Worm (Caenorhabditis elegans) whole organism, young adult: ENCODE results near the gene dyf-19.
A peak's percentile ranks its signal among the peaks of the same experiment; 100 is the strongest.

ENCODE experiments used
- B0019.2 ChIP-seq: fragments of 200-800 bp; sonication (Bioruptor generic); conservative IDR thresholded peaks from 2 replicates; pipeline ENCODE4 v1.3.6; 2022; ENCODE audit warnings: missing genetic modification reagents, missing genetic modification characterization, missing compliant biosample characterization
- D2030.7 ChIP-seq: fragments of 200-800 bp; sonication (Bioruptor generic); IDR thresholded peaks from 2 replicates; pipeline ENCODE4 v1.3.6; 2022; ENCODE audit warnings: missing genetic modification reagents, missing genetic modification characterization, missing compliant biosample characterization
- F33H1.4 ChIP-seq: fragments of 200-800 bp; sonication (Bioruptor generic); IDR thresholded peaks from 2 replicates; pipeline ENCODE4 v1.3.6; 2022; ENCODE audit warnings: missing genetic modification reagents, missing genetic modification characterization, missing compliant biosample characterization
- F37B4.10 ChIP-seq: fragments of 200-800 bp; sonication (Bioruptor generic); IDR thresholded peaks from 2 replicates; pipeline ENCODE4 v1.3.6; 2022; ENCODE audit warnings: missing genetic modification characterization, missing compliant biosample characterization
- F49E8.2 ChIP-seq: sonication (generic microtip); optimal IDR thresholded peaks from 3 replicates; lab custom pipeline; 2017; ENCODE audit warnings: missing genetic modification characterization, mild to moderate bottlenecking, missing compliant biosample characterization, antibody characterized with exemption, moderate library complexity; ENCODE audit not compliant: insufficient read depth
- K11D2.4 ChIP-seq: fragments of 200-800 bp; sonication (Bioruptor generic); IDR thresholded peaks from 2 replicates; pipeline ENCODE4 v1.3.6; 2022; ENCODE audit warnings: missing genetic modification reagents, missing genetic modification characterization, missing compliant biosample characterization
- T26A5.8 ChIP-seq: sonication (generic microtip); optimal IDR thresholded peaks from 2 replicates; lab custom pipeline; 2016; ENCODE audit warnings: missing genetic modification characterization, missing compliant biosample characterization
- Y53G8AR.9 ChIP-seq: fragments of 200-800 bp; sonication (Bioruptor generic); conservative IDR thresholded peaks from 2 replicates; pipeline ENCODE4 v1.3.6; 2022; ENCODE audit warnings: missing genetic modification reagents, missing genetic modification characterization, missing compliant biosample characterization
- cebp-1 ChIP-seq, 2 experiments: fragments of 200-800 bp in 1 of 2; sonication (Bioruptor generic) in 1 of 2; sonication (generic microtip) in 1 of 2; IDR thresholded peaks in 1 of 2; optimal IDR thresholded peaks in 1 of 2; 2 replicates each; pipeline versions ENCODE4 v1.3.6 to Lab custom; 2017 to 2022; ENCODE audit warnings: missing compliant biosample characterization in 2 of 2, missing genetic modification characterization in 2 of 2, mild to moderate bottlenecking in 1 of 2, missing genetic modification reagents in 1 of 2, moderate library complexity in 1 of 2
- ceh-91 ChIP-seq: fragments of 200-800 bp; sonication (Bioruptor generic); IDR thresholded peaks from 2 replicates; pipeline ENCODE4 v1.3.6; 2022; ENCODE audit warnings: missing genetic modification reagents, missing genetic modification characterization, missing compliant biosample characterization
- dox-1 ChIP-seq: fragments of 200-800 bp; sonication (Bioruptor generic); IDR thresholded peaks from 2 replicates; pipeline ENCODE4 v1.3.6; 2022; ENCODE audit warnings: missing genetic modification reagents, missing genetic modification characterization, missing compliant biosample characterization
- dpl-1 ChIP-seq: fragments of 150-350 bp; optimal IDR thresholded peaks from 2 replicates; lab custom pipeline; 2014; ENCODE audit warnings: missing biosample characterization, missing genetic modification reagents, missing genetic modification characterization
- efl-1 ChIP-seq: fragments of 150-350 bp; optimal IDR thresholded peaks from 2 replicates; lab custom pipeline; 2014; ENCODE audit warnings: missing biosample characterization, missing genetic modification reagents, missing genetic modification characterization
- hmg-1.2 ChIP-seq: fragments of 200-800 bp; sonication (Bioruptor generic); IDR thresholded peaks from 2 replicates; pipeline ENCODE4 v1.3.6; 2022; ENCODE audit warnings: missing genetic modification reagents, missing genetic modification characterization, missing compliant biosample characterization
- lin-54 ChIP-seq: fragments of 200-800 bp; sonication (Bioruptor generic); optimal IDR thresholded peaks from 2 replicates; lab custom pipeline; 2018; ENCODE audit warnings: mild to moderate bottlenecking, missing genetic modification characterization, missing compliant biosample characterization
- lsl-1 ChIP-seq: fragments of 200-800 bp; sonication (Bioruptor generic); optimal IDR thresholded peaks from 2 replicates; lab custom pipeline; 2018; ENCODE audit warnings: mild to moderate bottlenecking, missing genetic modification characterization, moderate library complexity, missing compliant biosample characterization
- madf-6 ChIP-seq: fragments of 200-800 bp; sonication (Bioruptor generic); IDR thresholded peaks from 2 replicates; pipeline ENCODE4 v1.3.6; 2022; ENCODE audit warnings: missing genetic modification reagents, missing genetic modification characterization, missing compliant biosample characterization
- madf-8 ChIP-seq: fragments of 200-800 bp; sonication (Bioruptor generic); conservative IDR thresholded peaks from 2 replicates; pipeline ENCODE4 v1.3.6; 2022; ENCODE audit warnings: missing genetic modification reagents, missing genetic modification characterization, missing compliant biosample characterization
- mes-4 ChIP-seq: sonication (generic microtip); optimal IDR thresholded peaks from 2 replicates; lab custom pipeline; 2016; ENCODE audit warnings: missing genotype, missing genetic modification characterization, missing compliant biosample characterization
- nhr-80 ChIP-seq: sonication (generic microtip); optimal IDR thresholded peaks from 2 replicates; lab custom pipeline; 2016; ENCODE audit warnings: missing genetic modification characterization, missing compliant biosample characterization
- rcor-1 ChIP-seq: fragments of 200-800 bp; sonication (Bioruptor generic); IDR thresholded peaks from 2 replicates; pipeline ENCODE4 v1.3.6; 2022; ENCODE audit warnings: missing genetic modification reagents, missing genetic modification characterization, missing compliant biosample characterization
- snpc-1.1 ChIP-seq: sonication (generic microtip); optimal IDR thresholded peaks from 2 replicates; lab custom pipeline; 2017; ENCODE audit warnings: missing genetic modification characterization, mild to moderate bottlenecking, missing compliant biosample characterization, antibody characterized with exemption, moderate library complexity, missing genotype, missing genetic modification reagents; ENCODE audit not compliant: insufficient read depth
- snpc-1.3 ChIP-seq: sonication (generic microtip); optimal IDR thresholded peaks from 2 replicates; lab custom pipeline; 2017; ENCODE audit warnings: missing genetic modification characterization, mild to moderate bottlenecking, missing compliant biosample characterization, antibody characterized with exemption, moderate library complexity, missing genotype, missing genetic modification reagents; ENCODE audit not compliant: insufficient read depth
- snpc-3.4 ChIP-seq: sonication (generic microtip); optimal IDR thresholded peaks from 2 replicates; lab custom pipeline; 2017; ENCODE audit warnings: missing genetic modification characterization, mild to moderate bottlenecking, missing compliant biosample characterization, antibody characterized with exemption, moderate library complexity, missing genotype, missing genetic modification reagents
- tbx-9 ChIP-seq: sonication (generic microtip); optimal IDR thresholded peaks from 2 replicates; lab custom pipeline; 2016; ENCODE audit warnings: borderline replicate concordance, missing genetic modification characterization, inconsistent platforms, missing compliant biosample characterization
- xnd-1 ChIP-seq: sonication (generic microtip); optimal IDR thresholded peaks from 2 replicates; lab custom pipeline; 2016; ENCODE audit warnings: missing genotype, missing genetic modification reagents, missing genetic modification characterization, missing compliant biosample characterization
- zim-3 ChIP-seq: sonication (generic microtip); optimal IDR thresholded peaks from 2 replicates; lab custom pipeline; 2017; ENCODE audit warnings: mild to moderate bottlenecking, missing genetic modification characterization, moderate library complexity, missing compliant biosample characterization
- ztf-22 ChIP-seq: fragments of 200-800 bp; sonication (Bioruptor generic); optimal IDR thresholded peaks from 2 replicates; lab custom pipeline; 2018; ENCODE audit warnings: mild to moderate bottlenecking, missing genetic modification characterization, moderate library complexity, missing compliant biosample characterization

dyf-19 gene

DNA sequence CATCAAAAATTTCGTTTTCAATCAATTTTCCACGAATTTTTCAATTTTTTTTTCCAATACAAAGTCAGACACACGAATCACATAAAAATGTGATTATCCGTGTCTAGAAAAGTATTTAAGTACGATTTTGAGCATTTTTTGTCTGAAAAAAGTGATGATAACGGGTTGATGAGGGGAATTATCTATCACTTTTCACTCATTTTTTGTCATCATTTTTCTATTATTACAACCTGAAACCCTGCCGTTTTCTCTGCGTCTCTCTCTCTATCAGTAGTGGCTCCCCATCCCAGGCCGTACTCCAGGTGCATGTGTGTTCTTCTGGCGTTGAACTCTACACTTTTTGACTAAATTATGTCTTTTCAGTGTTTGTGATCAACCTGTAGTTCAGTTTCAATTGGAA is 47.5 kb downstream of the dyf-19 start:
- no peak for TF ChIP-seq zim-3 (tag; lab: Kevin White, UChicago)
- TF ChIP-seq ztf-22 (GFP tag; lab: Kevin White, UChicago): no peak
- TF ChIP-seq D2030.7: no peak
- TF ChIP-seq nhr-80 (tag; lab: Kevin White, UChicago): peak; percentile 86
- TF ChIP-seq cebp-1 (GFP tag; IDR thresholded peaks at IDR 0.05; lab: Robert Waterston, UW): no peak
- TF ChIP-seq cebp-1 (tag; optimal IDR thresholded peaks at IDR 0.05; lab: Kevin White, UChicago): peak; percentile 83
- TF ChIP-seq T26A5.8: no peak

DNA sequence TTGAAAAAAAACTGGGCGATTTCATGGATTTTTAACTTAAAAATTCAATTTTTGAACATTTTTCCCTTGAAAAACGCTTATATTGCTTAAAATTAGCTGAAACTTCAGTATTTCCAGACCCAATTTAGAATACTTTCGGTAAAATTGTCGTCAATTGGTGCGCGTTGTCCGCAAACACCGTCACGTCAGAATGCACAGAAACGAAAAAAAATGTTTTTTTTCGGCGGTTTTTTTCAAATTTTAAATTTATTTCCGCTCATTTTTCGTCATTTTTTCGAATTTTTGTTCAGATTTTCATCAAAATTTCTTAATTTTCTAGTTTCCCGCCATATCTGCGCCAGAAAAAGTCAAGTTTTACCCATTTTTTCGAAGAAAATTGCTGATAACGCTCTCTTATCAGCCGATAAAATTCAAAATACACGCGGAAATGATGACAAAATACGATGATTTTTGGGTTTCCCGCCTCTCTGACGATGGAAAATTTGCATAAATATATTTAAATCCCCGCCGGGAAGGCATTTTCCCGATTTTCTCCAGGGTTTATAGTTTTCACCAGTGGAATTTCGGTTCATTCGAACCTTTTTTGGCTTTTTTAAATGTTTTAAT is 48.6 kb downstream of the dyf-19 start:
- TF ChIP-seq lin-54 (GFP tag; lab: Kevin White, UChicago): peak; percentile 66
- peak; percentile 56 for TF ChIP-seq lsl-1
- TF ChIP-seq hmg-1.2 (GFP tag; lab: Robert Waterston, UW): 0 out of 2 replicates have a peak, but pooled peaks have one; percentile 9
- peak; percentile 64 for TF ChIP-seq D2030.7
- TF ChIP-seq F49E8.2: peak; percentile 12
- no peak for TF ChIP-seq mes-4 (tag; lab: Kevin White, UChicago)
- TF ChIP-seq madf-8 (GFP tag; lab: Robert Waterston, UW): peak; percentile 82
- TF ChIP-seq dox-1 (GFP tag; lab: Robert Waterston, UW): peak; percentile 35; the same call in 1 of the 2 replicates
- peak; percentile 84 for TF ChIP-seq efl-1 (GFP tag; lab: Kevin White, UChicago)
- peak; percentile 29; the same call in 1 of the 2 replicates for TF ChIP-seq F33H1.4 (GFP tag; lab: Robert Waterston, UW)
- no peak for TF ChIP-seq tbx-9 (tag; lab: Kevin White, UChicago)
- peak; percentile 55; the same call in 1 of the 2 replicates for TF ChIP-seq ceh-91 (GFP tag; lab: Robert Waterston, UW)
- peak; percentile 21 for TF ChIP-seq snpc-1.3 (tag; lab: Kevin White, UChicago)
- TF ChIP-seq xnd-1 (tag; lab: Kevin White, UChicago): peak; percentile 64
- TF ChIP-seq B0019.2 (GFP tag; lab: Robert Waterston, UW): no peak
- TF ChIP-seq F37B4.10: no peak
- peak; percentile 63 for TF ChIP-seq dpl-1 (GFP tag; lab: Kevin White, UChicago)
- peak; percentile 13 for TF ChIP-seq snpc-3.4 (tag; lab: Kevin White, UChicago)
- TF ChIP-seq madf-6: peak; percentile 90

DNA sequence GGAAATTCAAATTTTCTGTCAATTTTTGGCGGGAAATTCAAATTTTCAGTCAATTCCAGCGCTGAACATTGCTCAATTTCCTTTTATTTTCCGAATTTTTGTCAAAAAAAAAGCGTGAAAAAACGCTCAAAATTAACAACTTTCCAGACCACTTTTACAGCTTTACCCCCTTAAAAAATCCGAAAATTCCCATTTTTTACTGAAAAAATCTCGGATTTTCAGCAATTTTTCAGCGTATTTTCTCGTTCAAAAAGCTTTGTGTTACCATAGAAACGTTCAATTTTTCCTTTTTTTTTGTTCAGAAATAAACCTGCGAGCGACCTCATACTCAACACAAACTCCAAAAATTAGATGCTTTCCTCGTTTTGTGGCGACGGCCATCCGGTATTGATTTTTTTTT is 49.7 kb downstream of the dyf-19 start, which contains the start of gene mrp-7:
mrp-7 (plus strand) TSS at position 301 of the 400 bp plus-strand sequence.
- TF ChIP-seq rcor-1 (GFP tag; lab: Robert Waterston, UW) (no peak), Y53G8AR.9 (GFP tag; lab: Robert Waterston, UW) (no peak), K11D2.4 (no peak), snpc-1.1 (tag; lab: Kevin White, UChicago) (no peak)
- TF ChIP-seq, all 124 proteins: peak for 0
